Worm (Caenorhabditis elegans) whole organism, mixed stage, embryonic: ENCODE data around the gene clec-166.

Source experiments
- ham-2 ChIP-seq: fragments of 200-800 bp; sonication (Bioruptor generic); optimal IDR thresholded peaks from 2 replicates; lab custom pipeline; 2018; ENCODE audit warnings: mild to moderate bottlenecking, missing genetic modification characterization, missing compliant biosample characterization
- mep-1 ChIP-seq: fragments of 150-350 bp; optimal IDR thresholded peaks from 2 replicates; lab custom pipeline; 2017; ENCODE audit warnings: missing biosample characterization, missing genetic modification reagents, missing genetic modification characterization, inconsistent platforms
- nhr-28 ChIP-seq: fragments of 150-350 bp; optimal IDR thresholded peaks from 2 replicates; lab custom pipeline; 2014; ENCODE audit warnings: missing biosample characterization, missing genetic modification characterization

DNA sequence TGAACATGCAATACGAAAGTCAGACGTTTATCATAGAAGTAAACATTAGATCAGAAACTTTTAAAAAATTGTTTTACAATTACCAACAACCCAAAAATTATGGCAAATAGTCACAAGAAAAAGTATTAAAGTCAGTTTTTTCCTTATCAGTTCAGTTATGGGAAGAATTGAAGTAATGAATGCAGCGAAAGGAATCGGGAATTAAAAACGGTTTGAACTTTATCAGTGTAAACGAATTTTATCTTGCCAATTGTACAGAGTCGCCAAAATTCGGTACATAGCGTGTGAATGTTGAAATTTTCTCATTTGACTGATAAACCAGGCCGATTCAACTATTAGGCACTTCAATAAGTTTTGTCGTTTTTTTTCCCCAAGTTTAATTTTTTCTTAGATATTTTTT is 15.0 kb upstream of the clec-166 start:
- TF ChIP-seq nhr-28 (tag; lab: Kevin White, UChicago) (no peak), mep-1 (tag; lab: Kevin White, UChicago) (no peak), ham-2 (no peak)
